Comparison of ENCODE assay signal across 5 worm cellular contexts in the genomic region with DNA sequence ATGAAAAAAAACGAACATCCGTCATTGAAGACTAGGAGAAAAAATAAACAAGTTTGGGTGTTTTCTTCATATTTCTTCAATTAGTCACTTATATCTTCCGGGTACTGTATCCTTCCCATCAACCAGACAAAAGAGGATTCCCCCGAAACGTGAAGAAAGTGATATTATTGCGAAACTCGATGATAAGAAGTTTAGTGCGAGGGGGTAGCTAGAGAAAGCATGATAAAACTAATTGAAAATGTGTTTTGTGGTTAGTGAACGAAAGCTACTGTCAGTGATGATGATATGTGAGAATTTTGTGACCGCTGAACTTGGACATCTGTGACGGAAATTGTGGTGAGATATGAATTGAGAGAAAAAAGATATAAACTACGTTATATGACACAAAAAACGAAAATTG.
A peak's percentile ranks its signal among the peaks of the same experiment; 100 is the strongest.
TF ChIP-seq lines count a peak whose summit lies in the region.

No protein-coding gene starts in this region.

TF ChIP-seq in whole organism, L1 larva, 84 proteins besides CTCF, POLR2A, EP300 and RAD21 (continued from another document):
- TF ChIP-seq snpc-4 (tag; optimal IDR thresholded peaks at IDR 0.05; lab: Kevin White, UChicago) (no peak), blmp-1 (tag; optimal IDR thresholded peaks at IDR 0.05; lab: Kevin White, UChicago) (peak; percentile 98), nhr-20 (tag; optimal IDR thresholded peaks at IDR 0.05; lab: Kevin White, UChicago) (peak; percentile 81), nhr-85 (tag; lab: Kevin White, UChicago) (peak; percentile 86), nhr-19 (GFP tag; conservative IDR thresholded peaks at IDR 0.05; lab: Robert Waterston, UW) (0 out of 2 replicates have a peak, but pooled peaks have one; percentile 19), nhr-90 (tag; optimal IDR thresholded peaks at IDR 0.05; lab: Kevin White, UChicago; ENCODE audit: poor library complexity) (peak; percentile 21), zip-4 (GFP tag; optimal IDR thresholded peaks at IDR 0.05; lab: Kevin White, UChicago) (no peak), tbx-2 (tag; optimal IDR thresholded peaks at IDR 0.05; lab: Kevin White, UChicago) (peak; percentile 44)
TF ChIP-seq in whole organism, L1 larva: peak in this region for 12.

TF ChIP-seq in whole organism, L2 larva, 48 proteins besides CTCF, POLR2A, EP300 and RAD21 (continued from another document):
- TF ChIP-seq sma-3 (GFP tag; optimal IDR thresholded peaks at IDR 0.05; lab: Kevin White, UChicago) (peak; percentile 90), blmp-1 (tag; optimal IDR thresholded peaks at IDR 0.05; lab: Kevin White, UChicago; ENCODE audit: insufficient read depth) (peak; percentile 91), nhr-6 (tag; optimal IDR thresholded peaks at IDR 0.05; lab: Kevin White, UChicago) (no peak), gmeb-1 (tag; optimal IDR thresholded peaks at IDR 0.05; lab: Kevin White, UChicago) (peak; percentile 12), R02D3.7 (tag; optimal IDR thresholded peaks at IDR 0.05; lab: Kevin White, UChicago) (no peak), lin-11 (tag; optimal IDR thresholded peaks at IDR 0.05; lab: Kevin White, UChicago) (no peak), nhr-21 (tag; optimal IDR thresholded peaks at IDR 0.05; lab: Kevin White, UChicago) (peak; percentile 90), nhr-10 (tag; optimal IDR thresholded peaks at IDR 0.05; lab: Kevin White, UChicago) (no peak), skn-1 (tag; optimal IDR thresholded peaks at IDR 0.05; lab: Kevin White, UChicago) (no peak), snpc-4 (tag; optimal IDR thresholded peaks at IDR 0.05; lab: Kevin White, UChicago) (no peak), nhr-237 (tag; optimal IDR thresholded peaks at IDR 0.05; lab: Kevin White, UChicago) (no peak), mdl-1 (tag; optimal IDR thresholded peaks at IDR 0.05; lab: Kevin White, UChicago) (peak; percentile 31 to 49), nhr-11 (tag; optimal IDR thresholded peaks at IDR 0.05; lab: Kevin White, UChicago) (no peak), zag-1 (tag; optimal IDR thresholded peaks at IDR 0.05; lab: Kevin White, UChicago) (no peak), lsy-2 (tag; optimal IDR thresholded peaks at IDR 0.05; lab: Kevin White, UChicago) (peak in 1 of 2 experiments; percentile 52), C34F6.9 (tag; optimal IDR thresholded peaks at IDR 0.05; lab: Kevin White, UChicago) (no peak), mbf-1 (tag; optimal IDR thresholded peaks at IDR 0.05; lab: Kevin White, UChicago) (no peak), sma-9 (GFP tag; optimal IDR thresholded peaks at IDR 0.05; lab: Kevin White, UChicago) (peak; percentile 92), sma-9 (tag; optimal IDR thresholded peaks at IDR 0.05; lab: Kevin White, UChicago) (no peak), aly-2 (tag; optimal IDR thresholded peaks at IDR 0.05; lab: Kevin White, UChicago) (no peak), F13H6.1 (tag; optimal IDR thresholded peaks at IDR 0.05; lab: Kevin White, UChicago) (no peak), nhr-77 (tag; optimal IDR thresholded peaks at IDR 0.05; lab: Kevin White, UChicago) (no peak), peb-1 (tag; optimal IDR thresholded peaks at IDR 0.05; lab: Kevin White, UChicago) (no peak), egl-27 (tag; optimal IDR thresholded peaks at IDR 0.05; lab: Kevin White, UChicago) (peak; percentile 77)

TF ChIP-seq in whole organism, L3 larva, 47 proteins besides CTCF, POLR2A, EP300 and RAD21 (continued from another document):
- TF ChIP-seq pqm-1 (tag; optimal IDR thresholded peaks at IDR 0.05; lab: Kevin White, UChicago) (peak; percentile 56), nhr-23 (tag; optimal IDR thresholded peaks at IDR 0.05; lab: Kevin White, UChicago) (peak; percentile 96), lsy-12 (tag; optimal IDR thresholded peaks at IDR 0.05; lab: Kevin White, UChicago) (no peak)

TF ChIP-seq in whole organism, L4 larva, 104 proteins besides CTCF, POLR2A, EP300 and RAD21 (continued from another document and continues in another):
- TF ChIP-seq unc-62 (GFP tag; optimal IDR thresholded peaks at IDR 0.05 in 1 of 2; lab: Kevin White, UChicago), result peak in 1 of 2 experiments; percentile 74
- TF ChIP-seq unc-62 (tag; optimal IDR thresholded peaks at IDR 0.05; lab: Kevin White, UChicago), result no peak
- TF ChIP-seq snpc-1.2 (GFP tag; IDR thresholded peaks at IDR 0.05; lab: Robert Waterston, UW), result no peak
- no peak for TF ChIP-seq ama-1 (optimal IDR thresholded peaks at IDR 0.05; lab: Kevin White, UChicago)
- no peak for TF ChIP-seq nhr-41 (GFP tag; IDR thresholded peaks at IDR 0.05; lab: Robert Waterston, UW)
- no peak for TF ChIP-seq zip-11 (GFP tag; IDR thresholded peaks at IDR 0.05; lab: Robert Waterston, UW)
- TF ChIP-seq aha-1 (tag; lab: Kevin White, UChicago), result peak; percentile 81
- TF ChIP-seq unc-130 (GFP tag; optimal IDR thresholded peaks at IDR 0.05; lab: Kevin White, UChicago), result no peak
- no peak for TF ChIP-seq madf-5 (GFP tag; IDR thresholded peaks at IDR 0.05; lab: Robert Waterston, UW)
- no peak for TF ChIP-seq zfp-3 (GFP tag; conservative IDR thresholded peaks at IDR 0.05; lab: Robert Waterston, UW)
- TF ChIP-seq ztf-7 (tag; optimal IDR thresholded peaks at IDR 0.05; lab: Kevin White, UChicago), result no peak
- TF ChIP-seq fkh-10 (GFP tag; optimal IDR thresholded peaks at IDR 0.05; lab: Kevin White, UChicago), result no peak
- peak; percentile 18 for TF ChIP-seq nhr-77 (tag; optimal IDR thresholded peaks at IDR 0.05; lab: Kevin White, UChicago)
- TF ChIP-seq Y75B8A.6 (GFP tag; IDR thresholded peaks at IDR 0.05; lab: Robert Waterston, UW), result no peak
- TF ChIP-seq nhr-42 (GFP tag; IDR thresholded peaks at IDR 0.05; lab: Robert Waterston, UW), result no peak
- TF ChIP-seq zfp-2 (tag; optimal IDR thresholded peaks at IDR 0.05; lab: Kevin White, UChicago), result no peak
- TF ChIP-seq dmd-8 (GFP tag; IDR thresholded peaks at IDR 0.05; lab: Robert Waterston, UW), result no peak
- TF ChIP-seq lin-38 (GFP tag; IDR thresholded peaks at IDR 0.05; lab: Robert Waterston, UW), result no peak
- TF ChIP-seq php-3 (GFP tag; IDR thresholded peaks at IDR 0.05; lab: Robert Waterston, UW), result no peak
- TF ChIP-seq cey-2 (tag; optimal IDR thresholded peaks at IDR 0.05; lab: Kevin White, UChicago; ENCODE audit: borderline replicate concordance, insufficient read depth), result peak; percentile 89
- TF ChIP-seq hif-1 (tag; optimal IDR thresholded peaks at IDR 0.05; lab: Kevin White, UChicago), result no peak
- peak; percentile 85 for TF ChIP-seq mxl-3 (GFP tag; optimal IDR thresholded peaks at IDR 0.05; lab: Kevin White, UChicago)
- no peak for TF ChIP-seq snpc-4 (tag; optimal IDR thresholded peaks at IDR 0.05; lab: Kevin White, UChicago)
- no peak for TF ChIP-seq hmg-1.1 (GFP tag; IDR thresholded peaks at IDR 0.05; lab: Robert Waterston, UW)
- no peak for TF ChIP-seq lir-3 (tag; optimal IDR thresholded peaks at IDR 0.05; lab: Kevin White, UChicago)
- TF ChIP-seq ceh-82 (tag; optimal IDR thresholded peaks at IDR 0.05; lab: Kevin White, UChicago), result no peak
- TF ChIP-seq ctbp-1 (GFP tag; IDR thresholded peaks at IDR 0.05; lab: Robert Waterston, UW), result no peak
- no peak for TF ChIP-seq unc-39 (tag; optimal IDR thresholded peaks at IDR 0.05; lab: Kevin White, UChicago)
- TF ChIP-seq mep-1 (tag; optimal IDR thresholded peaks at IDR 0.05; lab: Kevin White, UChicago), result peak; percentile 25
- no peak for TF ChIP-seq jun-1 (tag; optimal IDR thresholded peaks at IDR 0.05; lab: Kevin White, UChicago)
- TF ChIP-seq nhr-10 (tag; optimal IDR thresholded peaks at IDR 0.05; lab: Kevin White, UChicago), result no peak
- TF ChIP-seq rbr-2 (tag; optimal IDR thresholded peaks at IDR 0.05; lab: Kevin White, UChicago), result no peak
- TF ChIP-seq mdt-29 (GFP tag; IDR thresholded peaks at IDR 0.05; lab: Robert Waterston, UW), result no peak
- no peak for TF ChIP-seq daf-19 (GFP tag; conservative IDR thresholded peaks at IDR 0.05; lab: Robert Waterston, UW)
- peak; percentile 22 for TF ChIP-seq dpl-1 (GFP tag; optimal IDR thresholded peaks at IDR 0.05; lab: Kevin White, UChicago)
- no peak for TF ChIP-seq lin-15B (tag; optimal IDR thresholded peaks at IDR 0.05; lab: Kevin White, UChicago)
- no peak for TF ChIP-seq Y105C5A.15 (GFP tag; IDR thresholded peaks at IDR 0.05; lab: Robert Waterston, UW)
- TF ChIP-seq gei-8 (GFP tag; optimal IDR thresholded peaks at IDR 0.05; lab: Kevin White, UChicago), result no peak
- TF ChIP-seq daf-16 (GFP tag; optimal IDR thresholded peaks at IDR 0.05; lab: Kevin White, UChicago), result no peak
- peak; percentile 31 for TF ChIP-seq daf-16 (tag; optimal IDR thresholded peaks at IDR 0.05; lab: Kevin White, UChicago)
- no peak for TF ChIP-seq skn-1 (tag; optimal IDR thresholded peaks at IDR 0.05; lab: Kevin White, UChicago)
- TF ChIP-seq lin-39 (tag; optimal IDR thresholded peaks at IDR 0.05; lab: Kevin White, UChicago), result no peak
- no peak for TF ChIP-seq ZK337.2 (GFP tag; IDR thresholded peaks at IDR 0.05; lab: Robert Waterston, UW)
- TF ChIP-seq nhr-48 (tag; optimal IDR thresholded peaks at IDR 0.05; lab: Kevin White, UChicago), result peak; percentile 86
- TF ChIP-seq mdl-1 (tag; optimal IDR thresholded peaks at IDR 0.05; lab: Kevin White, UChicago), result peak; percentile 87 to 95
- peak; percentile 57 for TF ChIP-seq nhr-25 (tag; optimal IDR thresholded peaks at IDR 0.05; lab: Kevin White, UChicago; ENCODE audit: borderline replicate concordance, insufficient read depth)
- TF ChIP-seq ceh-32 (tag; optimal IDR thresholded peaks at IDR 0.05; lab: Kevin White, UChicago; ENCODE audit: poor library complexity), result no peak
- TF ChIP-seq aly-2 (tag; optimal IDR thresholded peaks at IDR 0.05; lab: Kevin White, UChicago), result no peak
- TF ChIP-seq nhr-237 (tag; optimal IDR thresholded peaks at IDR 0.05; lab: Kevin White, UChicago), result no peak
- no peak for TF ChIP-seq nhr-6 (tag; optimal IDR thresholded peaks at IDR 0.05; lab: Kevin White, UChicago)

TF ChIP-seq in whole organism, young adult, 124 proteins besides CTCF, POLR2A, EP300 and RAD21 (continued from another document):
- no peak for TF ChIP-seq tbx-9 (tag; optimal IDR thresholded peaks at IDR 0.05; lab: Kevin White, UChicago; ENCODE audit: borderline replicate concordance)
- TF ChIP-seq F37B4.10 (GFP tag; IDR thresholded peaks at IDR 0.05; lab: Robert Waterston, UW), result no peak
- no peak for TF ChIP-seq attf-5 (GFP tag; optimal IDR thresholded peaks at IDR 0.05; lab: Kevin White, UChicago)
- TF ChIP-seq nfya-1 (tag; optimal IDR thresholded peaks at IDR 0.05; lab: Kevin White, UChicago; ENCODE audit: borderline replicate concordance, insufficient read depth), result no peak
- TF ChIP-seq nhr-27 (tag; optimal IDR thresholded peaks at IDR 0.05; lab: Kevin White, UChicago), result no peak
- no peak for TF ChIP-seq bed-2 (GFP tag; IDR thresholded peaks at IDR 0.05; lab: Robert Waterston, UW)
- TF ChIP-seq lsy-27 (tag; optimal IDR thresholded peaks at IDR 0.05; lab: Kevin White, UChicago; ENCODE audit: borderline replicate concordance, insufficient read depth), result no peak
- TF ChIP-seq rcor-1 (GFP tag; IDR thresholded peaks at IDR 0.05; lab: Robert Waterston, UW), result no peak
- TF ChIP-seq lir-1 (GFP tag; conservative IDR thresholded peaks at IDR 0.05; lab: Robert Waterston, UW), result no peak
- TF ChIP-seq dox-1 (GFP tag; IDR thresholded peaks at IDR 0.05; lab: Robert Waterston, UW), result 0 out of 2 replicates have a peak, but pooled peaks have one; percentile 16
- TF ChIP-seq gei-17 (GFP tag; optimal IDR thresholded peaks at IDR 0.05; lab: Kevin White, UChicago), result no peak
- peak; percentile 67 for TF ChIP-seq somi-1 (GFP tag; optimal IDR thresholded peaks at IDR 0.05; lab: Kevin White, UChicago)
- TF ChIP-seq egl-44 (GFP tag; IDR thresholded peaks at IDR 0.05; lab: Robert Waterston, UW), result no peak
- no peak for TF ChIP-seq snpc-1.3 (tag; optimal IDR thresholded peaks at IDR 0.05; lab: Kevin White, UChicago; ENCODE audit: insufficient read depth)
- no peak for TF ChIP-seq zfh-2 (GFP tag; conservative IDR thresholded peaks at IDR 0.05; lab: Robert Waterston, UW)
- no peak for TF ChIP-seq sptf-2 (GFP tag; optimal IDR thresholded peaks at IDR 0.05; lab: Kevin White, UChicago)
- TF ChIP-seq athp-1 (tag; optimal IDR thresholded peaks at IDR 0.05; lab: Kevin White, UChicago), result no peak
- TF ChIP-seq sdz-38 (tag; optimal IDR thresholded peaks at IDR 0.05; lab: Kevin White, UChicago), result no peak
